Worm (Caenorhabditis elegans) whole organism, L4 larva: ENCODE data around the gene C55C3.73.
A peak's percentile ranks its signal among the peaks of the same experiment; 100 is the strongest.

Experiments
- F10B5.3 ChIP-seq: sonication (generic microtip); optimal IDR thresholded peaks from 2 replicates; lab custom pipeline; 2016; ENCODE audit warnings: mild to moderate bottlenecking, missing genetic modification characterization, missing compliant biosample characterization
- F37D6.2 ChIP-seq: sonication (generic microtip); optimal IDR thresholded peaks from 2 replicates; lab custom pipeline; 2016; ENCODE audit warnings: mild to moderate bottlenecking, missing genetic modification characterization, missing compliant biosample characterization
- F49E8.2 ChIP-seq: sonication (generic microtip); optimal IDR thresholded peaks from 2 replicates; lab custom pipeline; 2016; ENCODE audit warnings: missing compliant biosample characterization, mild to moderate bottlenecking, missing genetic modification characterization, borderline replicate concordance
- T20F7.1 ChIP-seq: fragments of 200-800 bp; sonication (Bioruptor generic); optimal IDR thresholded peaks from 2 replicates; lab custom pipeline; 2018; ENCODE audit warnings: mild to moderate bottlenecking, missing genetic modification characterization, missing compliant biosample characterization
- T26A8.4 ChIP-seq: fragments of 200-800 bp; sonication (Bioruptor generic); IDR thresholded peaks from 2 replicates; pipeline ENCODE4 v1.3.6; 2022; ENCODE audit warnings: missing genetic modification characterization, missing compliant biosample characterization
- Y105C5A.15 ChIP-seq: fragments of 200-800 bp; sonication (Bioruptor generic); IDR thresholded peaks from 2 replicates; pipeline ENCODE4 v1.3.6; 2022; ENCODE audit warnings: missing genetic modification characterization, missing compliant biosample characterization
- ZK337.2 ChIP-seq: fragments of 200-800 bp; sonication (Bioruptor generic); IDR thresholded peaks from 2 replicates; pipeline ENCODE4 v1.3.6; 2022; ENCODE audit warnings: missing genetic modification reagents, missing genetic modification characterization, missing compliant biosample characterization
- aha-1 ChIP-seq: fragments of 150-350 bp; peaks from one replicate; lab custom pipeline; 2014; ENCODE audit warnings: missing biosample characterization, missing genetic modification characterization
- ceh-28 ChIP-seq: fragments of 150-350 bp; optimal IDR thresholded peaks from 2 replicates; lab custom pipeline; 2014; ENCODE audit warnings: missing biosample characterization, missing genetic modification reagents, missing genetic modification characterization
- daf-16 ChIP-seq, 3 experiments: sonication (generic microtip); optimal IDR thresholded peaks; 2 replicates each; lab custom pipeline; 2016 to 2017; ENCODE audit warnings: missing genetic modification characterization in 3 of 3, missing genetic modification reagents in 3 of 3, mild to moderate bottlenecking in 2 of 3, missing compliant biosample characterization in 2 of 3, missing biosample characterization in 1 of 3, moderate library complexity in 1 of 3
- daf-8 ChIP-seq: fragments of 200-800 bp; sonication (Bioruptor generic); IDR thresholded peaks from 2 replicates; pipeline ENCODE4 v1.3.6; 2022; ENCODE audit warnings: missing genetic modification characterization, missing compliant biosample characterization
- dmd-6 ChIP-seq: fragments of 200-800 bp; sonication (Bioruptor generic); IDR thresholded peaks from 2 replicates; pipeline ENCODE4 v1.3.6; 2022; ENCODE audit warnings: missing genetic modification reagents, missing genetic modification characterization, missing compliant biosample characterization
- dve-1 ChIP-seq: sonication (generic microtip); optimal IDR thresholded peaks from 2 replicates; lab custom pipeline; 2017; ENCODE audit warnings: antibody characterized with exemption, mild to moderate bottlenecking, missing genetic modification characterization, missing compliant biosample characterization; ENCODE audit not compliant: insufficient read depth
- fkh-10 ChIP-seq: fragments of 150-350 bp; optimal IDR thresholded peaks from 2 replicates; lab custom pipeline; 2014; ENCODE audit warnings: missing biosample characterization, missing genetic modification reagents, missing genetic modification characterization
- gei-8 ChIP-seq: fragments of 200-800 bp; sonication (Bioruptor generic); optimal IDR thresholded peaks from 2 replicates; lab custom pipeline; 2018; ENCODE audit warnings: mild to moderate bottlenecking, missing genetic modification characterization, missing compliant biosample characterization
- hif-1 ChIP-seq, 2 experiments: sonication (generic microtip); optimal IDR thresholded peaks; 2 replicates each; lab custom pipeline; 2016 to 2017; ENCODE audit warnings: missing compliant biosample characterization in 2 of 2, missing genetic modification characterization in 2 of 2, missing genetic modification reagents in 2 of 2, missing genotype in 2 of 2, mild to moderate bottlenecking in 1 of 2
- hlh-11 ChIP-seq: fragments of 200-800 bp; sonication (Bioruptor generic); optimal IDR thresholded peaks from 2 replicates; lab custom pipeline; 2018; ENCODE audit warnings: mild to moderate bottlenecking, missing genetic modification characterization, missing compliant biosample characterization
- hlh-30 ChIP-seq: sonication (generic microtip); optimal IDR thresholded peaks from 2 replicates; lab custom pipeline; 2017; ENCODE audit warnings: antibody characterized with exemption, mild to moderate bottlenecking, missing genetic modification characterization, missing compliant biosample characterization; ENCODE audit not compliant: insufficient read depth
- hmg-1.1 ChIP-seq: fragments of 200-800 bp; sonication (Bioruptor generic); IDR thresholded peaks from 2 replicates; pipeline ENCODE4 v1.3.6; 2022; ENCODE audit warnings: missing genetic modification reagents, missing genetic modification characterization, missing compliant biosample characterization
- lim-7 ChIP-seq: fragments of 200-800 bp; sonication (Bioruptor generic); IDR thresholded peaks from 2 replicates; pipeline ENCODE4 v1.3.6; 2022; ENCODE audit warnings: missing genetic modification characterization, missing compliant biosample characterization
- lin-1 ChIP-seq: fragments of 200-800 bp; sonication (Bioruptor generic); IDR thresholded peaks from 2 replicates; pipeline ENCODE4 v1.3.6; 2022; ENCODE audit warnings: missing genetic modification reagents, missing genetic modification characterization, missing compliant biosample characterization
- lin-13 ChIP-seq: fragments of 150-350 bp; optimal IDR thresholded peaks from 2 replicates; lab custom pipeline; 2014; ENCODE audit warnings: missing biosample characterization, missing genetic modification reagents, missing genetic modification characterization
- lsy-2 ChIP-seq, 2 experiments: fragments of 150-350 bp in 1 of 2; sonication (generic microtip) in 1 of 2; optimal IDR thresholded peaks; 2 replicates each; lab custom pipeline; 2014 to 2017; ENCODE audit warnings: missing biosample characterization in 2 of 2, missing genetic modification characterization in 2 of 2
- madf-9 ChIP-seq: fragments of 200-800 bp; sonication (Bioruptor generic); conservative IDR thresholded peaks from 2 replicates; pipeline ENCODE4 v1.3.6; 2022; ENCODE audit warnings: missing genetic modification reagents, missing genetic modification characterization, missing compliant biosample characterization
- mdl-1 ChIP-seq, 2 experiments: fragments of 150-350 bp in 1 of 2; sonication (generic microtip) in 1 of 2; optimal IDR thresholded peaks; 2 replicates each; lab custom pipeline; 2014 to 2017; ENCODE audit warnings: missing biosample characterization in 2 of 2, missing genetic modification characterization in 2 of 2
- mdt-29 ChIP-seq: fragments of 200-800 bp; sonication (Bioruptor generic); IDR thresholded peaks from 2 replicates; pipeline ENCODE4 v1.3.6; 2022; ENCODE audit warnings: missing genetic modification reagents, missing genetic modification characterization, missing compliant biosample characterization
- mep-1 ChIP-seq: fragments of 150-350 bp; sonication (generic microtip); optimal IDR thresholded peaks from 3 replicates; lab custom pipeline; 2014; ENCODE audit warnings: missing biosample characterization, missing genetic modification characterization
- mes-2 ChIP-seq: sonication (generic microtip); optimal IDR thresholded peaks from 2 replicates; lab custom pipeline; 2016; ENCODE audit warnings: missing genotype, mild to moderate bottlenecking, missing genetic modification characterization, missing compliant biosample characterization; ENCODE audit not compliant: poor library complexity, severe bottlenecking
- mxl-2 ChIP-seq: fragments of 200-800 bp; sonication (Bioruptor generic); conservative IDR thresholded peaks from 2 replicates; pipeline ENCODE4 v1.3.6; 2022; ENCODE audit warnings: missing genetic modification reagents, missing genetic modification characterization, missing compliant biosample characterization
- mxl-3 ChIP-seq: fragments of 200-800 bp; sonication (Bioruptor generic); optimal IDR thresholded peaks from 2 replicates; lab custom pipeline; 2018; ENCODE audit warnings: mild to moderate bottlenecking, missing genetic modification characterization, missing compliant biosample characterization
- nhr-237 ChIP-seq: sonication (generic microtip); optimal IDR thresholded peaks from 2 replicates; lab custom pipeline; 2017; ENCODE audit warnings: missing biosample characterization, missing genetic modification characterization
- nhr-25 ChIP-seq: sonication (generic microtip); optimal IDR thresholded peaks from 2 replicates; lab custom pipeline; 2017; ENCODE audit warnings: missing genetic modification characterization, mild to moderate bottlenecking, missing compliant biosample characterization, antibody characterized with exemption, moderate library complexity, borderline replicate concordance; ENCODE audit not compliant: insufficient read depth
- nhr-28 ChIP-seq: fragments of 150-350 bp; optimal IDR thresholded peaks from 2 replicates; lab custom pipeline; 2014; ENCODE audit warnings: missing biosample characterization, missing genetic modification characterization
- nhr-48 ChIP-seq: sonication (generic microtip); optimal IDR thresholded peaks from 2 replicates; lab custom pipeline; 2016; ENCODE audit warnings: mild to moderate bottlenecking, missing genetic modification characterization, missing compliant biosample characterization
- nhr-6 ChIP-seq: fragments of 150-350 bp; optimal IDR thresholded peaks from 2 replicates; lab custom pipeline; 2014; ENCODE audit warnings: missing biosample characterization, missing genetic modification characterization
- nhr-77 ChIP-seq: fragments of 150-350 bp; optimal IDR thresholded peaks from 2 replicates; lab custom pipeline; 2014; ENCODE audit warnings: missing biosample characterization, missing genetic modification characterization
- saeg-2 ChIP-seq: fragments of 200-800 bp; sonication (Bioruptor generic); IDR thresholded peaks from 2 replicates; pipeline ENCODE4 v1.3.6; 2022; ENCODE audit warnings: missing genetic modification reagents, missing genetic modification characterization, missing compliant biosample characterization
- sdz-12 ChIP-seq: fragments of 200-800 bp; sonication (Bioruptor generic); optimal IDR thresholded peaks from 2 replicates; lab custom pipeline; 2018; ENCODE audit warnings: mild to moderate bottlenecking, missing genetic modification characterization, missing compliant biosample characterization
- snpc-4 ChIP-seq: fragments of 150-350 bp; optimal IDR thresholded peaks from 2 replicates; lab custom pipeline; 2014; ENCODE audit warnings: missing biosample characterization, missing genetic modification characterization
- spr-1 ChIP-seq: sonication (generic microtip); optimal IDR thresholded peaks from 2 replicates; lab custom pipeline; 2016; ENCODE audit warnings: mild to moderate bottlenecking, missing genetic modification characterization, missing compliant biosample characterization
- tra-1 ChIP-seq: fragments of 200-800 bp; sonication (Bioruptor generic); IDR thresholded peaks from 2 replicates; pipeline ENCODE4 v1.3.6; 2022; ENCODE audit warnings: missing genetic modification reagents, missing genetic modification characterization, missing compliant biosample characterization
- unc-62 ChIP-seq, 3 experiments: fragments of 150-350 bp in 1 of 3; sonication (generic microtip); optimal IDR thresholded peaks in 2 of 3; peaks in 1 of 3; 1 replicate in 1 of 3; 2 replicates in 2 of 3; lab custom pipeline; 2014 to 2017; ENCODE audit warnings: missing biosample characterization in 3 of 3, missing genetic modification characterization in 3 of 3, missing genetic modification reagents in 3 of 3, missing genotype in 1 of 3
- zfp-2 ChIP-seq: sonication (generic microtip); optimal IDR thresholded peaks from 2 replicates; lab custom pipeline; 2016; ENCODE audit warnings: mild to moderate bottlenecking, missing genetic modification characterization, missing compliant biosample characterization

The C55C3.73 gene

ce11 chrIV:5665353-5665918, 37.8 kb downstream of the C55C3.73 start (continued):
- TF ChIP-seq T20F7.1 (GFP tag; lab: Kevin White, UChicago) (no peak), mdt-29 (0 out of 2 replicates have a peak, but pooled peaks have one; percentile 25), hif-1 (tag; optimal IDR thresholded peaks at IDR 0.05; lab: Kevin White, UChicago) (peak in 1 of 2 experiments; percentile 58), nhr-48 (tag; lab: Kevin White, UChicago) (peak; percentile 9), hmg-1.1 (GFP tag; lab: Robert Waterston, UW) (peak; percentile 53; the same call in 1 of the 2 replicates), nhr-25 (peak; percentile 61), lsy-2 (tag; optimal IDR thresholded peaks at IDR 0.05; lab: Kevin White, UChicago) (peak in 1 of 2 experiments; percentile 59), nhr-237 (no peak), daf-16 (GFP tag; optimal IDR thresholded peaks at IDR 0.05; lab: Kevin White, UChicago) (peak in 1 of 2 experiments; percentile 5), daf-16 (tag; optimal IDR thresholded peaks at IDR 0.05; lab: Kevin White, UChicago) (peak; percentile 15), dmd-6 (GFP tag; lab: Robert Waterston, UW) (peak; percentile 60), mdl-1 (tag; optimal IDR thresholded peaks at IDR 0.05; lab: Kevin White, UChicago) (peak in 1 of 2 experiments; percentile 58), F37D6.2 (tag; lab: Kevin White, UChicago) (no peak)

ce11 chrIV:5664375-5665004, 38.8 kb downstream of the C55C3.73 start, which contains the start of gene bec-1:
TSS of gene bec-1 (minus strand) at chrIV:5664425.
- TF ChIP-seq dmd-6 (GFP tag; lab: Robert Waterston, UW) (0 out of 2 replicates have a peak, but pooled peaks have one; percentile 21), hmg-1.1 (GFP tag; lab: Robert Waterston, UW) (0 out of 2 replicates have a peak, but pooled peaks have one; percentile 10), nhr-28 (tag; lab: Kevin White, UChicago) (peak; percentile 8), lim-7 (no peak), daf-16 (GFP tag; optimal IDR thresholded peaks at IDR 0.05; lab: Kevin White, UChicago) (no peak), daf-16 (tag; optimal IDR thresholded peaks at IDR 0.05; lab: Kevin White, UChicago) (peak; percentile 10), mxl-2 (GFP tag; lab: Robert Waterston, UW) (no peak), hlh-30 (tag; lab: Kevin White, UChicago) (no peak), ZK337.2 (no peak), nhr-77 (no peak), dve-1 (tag; lab: Kevin White, UChicago) (no peak), mdl-1 (tag; optimal IDR thresholded peaks at IDR 0.05; lab: Kevin White, UChicago) (no peak), sdz-12 (GFP tag; lab: Kevin White, UChicago) (no peak), ceh-28 (no peak), saeg-2 (no peak), lin-13 (no peak), fkh-10 (GFP tag; lab: Kevin White, UChicago) (no peak), madf-9 (GFP tag; lab: Robert Waterston, UW) (0 out of 2 replicates have a peak, but pooled peaks have one; percentile 9), F49E8.2 (tag; lab: Kevin White, UChicago) (no peak), Y105C5A.15 (GFP tag; lab: Robert Waterston, UW) (no peak), tra-1 (GFP tag; lab: Robert Waterston, UW) (no peak), aha-1 (peak; percentile 19), nhr-25 (no peak), F10B5.3 (tag; lab: Kevin White, UChicago) (no peak), nhr-6 (tag; lab: Kevin White, UChicago) (no peak), daf-8 (GFP tag; lab: Robert Waterston, UW) (no peak), lin-1 (no peak), mep-1 (tag; lab: Kevin White, UChicago) (no peak), snpc-4 (tag; lab: Kevin White, UChicago) (no peak), zfp-2 (tag; lab: Kevin White, UChicago) (no peak), spr-1 (tag; lab: Kevin White, UChicago) (no peak), hlh-11 (tag; lab: Kevin White, UChicago) (peak; percentile 31), nhr-237 (no peak), mes-2 (tag; lab: Kevin White, UChicago) (no peak), nhr-48 (tag; lab: Kevin White, UChicago) (no peak), unc-62 (GFP tag; optimal IDR thresholded peaks at IDR 0.05 in 1 of 2; lab: Kevin White, UChicago) (peak in 1 of 2 experiments; percentile 28), unc-62 (tag; optimal IDR thresholded peaks at IDR 0.05; lab: Kevin White, UChicago) (no peak), T26A8.4 (GFP tag; lab: Robert Waterston, UW) (no peak; the same call in 1 of the 2 replicates), gei-8 (GFP tag; lab: Kevin White, UChicago) (no peak), mxl-3 (GFP tag; lab: Kevin White, UChicago) (peak; percentile 40)
